Fruit fly (Drosophila melanogaster) whole organism, embryonic: ENCODE results near the gene twr.

Source experiments
- ATbp ChIP-seq: fragments of 200-800 bp; sonication (Bioruptor generic); optimal IDR thresholded peaks from 2 replicates; lab custom pipeline; 2017; ENCODE audit warnings: missing biosample characterization, mild to moderate bottlenecking, missing genetic modification characterization, missing genetic modification reagents
- Awh ChIP-seq: fragments of 200-800 bp; sonication (Bioruptor generic); IDR thresholded peaks from 2 replicates; pipeline ENCODE4, ENCODE4 v1.3.6; 2022; ENCODE audit warnings: missing biosample characterization, missing genetic modification characterization
- CG10366 ChIP-seq: fragments of 200-800 bp; sonication (Bioruptor generic); IDR thresholded peaks from 2 replicates; pipeline ENCODE4 v1.3.6; 2022; ENCODE audit warnings: missing biosample characterization, missing genetic modification characterization
- CG11456 ChIP-seq: fragments of 200-800 bp; sonication (Bioruptor generic); IDR thresholded peaks from 3 replicates; pipeline ENCODE4 v1.3.6; 2022; ENCODE audit warnings: missing biosample characterization, missing genetic modification characterization
- CG11723 ChIP-seq: fragments of 200-800 bp; sonication (Bioruptor generic); optimal IDR thresholded peaks from 2 replicates; lab custom pipeline; 2017; ENCODE audit warnings: missing biosample characterization, mild to moderate bottlenecking, missing genetic modification characterization
- CG1233 ChIP-seq: fragments of 200-800 bp; sonication (Bioruptor generic); optimal IDR thresholded peaks from 4 replicates; lab custom pipeline; 2018; ENCODE audit warnings: missing biosample characterization, mild to moderate bottlenecking, missing genetic modification characterization
- CG14710 ChIP-seq: fragments of 200-800 bp; sonication (Bioruptor generic); optimal IDR thresholded peaks from 3 replicates; lab custom pipeline; 2019; ENCODE audit warnings: missing biosample characterization, mild to moderate bottlenecking, missing genetic modification characterization, moderate library complexity
- CG1647 ChIP-seq: fragments of 200-800 bp; sonication (Bioruptor generic); optimal IDR thresholded peaks from 3 replicates; lab custom pipeline; 2016; ENCODE audit warnings: missing biosample characterization, missing genetic modification characterization
- CG17359 ChIP-seq: fragments of 200-800 bp; sonication (Bioruptor generic); optimal IDR thresholded peaks from 3 replicates; lab custom pipeline; 2018; ENCODE audit warnings: missing biosample characterization, mild to moderate bottlenecking, missing genetic modification characterization, moderate library complexity
- CG17802 ChIP-seq: fragments of 200-800 bp; sonication (Bioruptor generic); optimal IDR thresholded peaks from 2 replicates; lab custom pipeline; 2018; ENCODE audit warnings: missing biosample characterization, mild to moderate bottlenecking, missing genetic modification characterization, moderate library complexity
- CG17912 ChIP-seq: fragments of 200-800 bp; sonication (Bioruptor generic); optimal IDR thresholded peaks from 2 replicates; lab custom pipeline; 2018; ENCODE audit warnings: missing biosample characterization, mild to moderate bottlenecking, missing genetic modification characterization
- CG18262 ChIP-seq: fragments of 200-800 bp; optimal IDR thresholded peaks from 3 replicates; lab custom pipeline; 2019; ENCODE audit warnings: missing biosample characterization, mild to moderate bottlenecking, missing genetic modification characterization, moderate library complexity
- CG2202 ChIP-seq: fragments of 200-800 bp; sonication (Bioruptor generic); optimal IDR thresholded peaks from 2 replicates; lab custom pipeline; 2018; ENCODE audit warnings: missing biosample characterization, mild to moderate bottlenecking, missing genetic modification characterization
- CG4282 ChIP-seq: fragments of 200-800 bp; sonication (Bioruptor generic); optimal IDR thresholded peaks from 2 replicates; lab custom pipeline; 2016; ENCODE audit warnings: missing biosample characterization, missing genetic modification characterization
- CG4328 ChIP-seq: fragments of 200-800 bp; sonication (Bioruptor generic); optimal IDR thresholded peaks from 3 replicates; lab custom pipeline; 2017; ENCODE audit warnings: missing biosample characterization, missing genetic modification reagents, missing genetic modification characterization
- CG6254 ChIP-seq: fragments of 200-800 bp; sonication (Bioruptor generic); optimal IDR thresholded peaks from 3 replicates; lab custom pipeline; 2017; ENCODE audit warnings: mild to moderate bottlenecking, missing biosample characterization, missing genetic modification reagents, missing genetic modification characterization
- CG6813 ChIP-seq: fragments of 200-800 bp; sonication (Bioruptor generic); optimal IDR thresholded peaks from 2 replicates; lab custom pipeline; 2017; ENCODE audit warnings: missing biosample characterization, missing genetic modification characterization, mild to moderate bottlenecking, moderate library complexity, missing genetic modification reagents
- CG7839 ChIP-seq: fragments of 200-800 bp; sonication (Bioruptor generic); optimal IDR thresholded peaks from 3 replicates; lab custom pipeline; 2018; ENCODE audit warnings: missing biosample characterization, mild to moderate bottlenecking, missing genetic modification characterization, moderate library complexity
- CG8359 ChIP-seq: fragments of 200-800 bp; sonication (Bioruptor generic); optimal IDR thresholded peaks from 2 replicates; lab custom pipeline; 2017; ENCODE audit warnings: missing biosample characterization, mild to moderate bottlenecking, missing genetic modification characterization, borderline replicate concordance
- CG9437 ChIP-seq: fragments of 200-800 bp; sonication (Bioruptor generic); optimal IDR thresholded peaks from 2 replicates; lab custom pipeline; 2018; ENCODE audit warnings: missing biosample characterization, mild to moderate bottlenecking, missing genetic modification characterization
- CG9727 ChIP-seq: fragments of 200-800 bp; sonication (Bioruptor generic); optimal IDR thresholded peaks from 3 replicates; lab custom pipeline; 2017; ENCODE audit warnings: missing biosample characterization, mild to moderate bottlenecking, missing genetic modification characterization
- CTCF ChIP-seq: fragments of 200-800 bp; sonication (Bioruptor generic); optimal IDR thresholded peaks from 2 replicates; lab custom pipeline; 2017; ENCODE audit warnings: missing biosample characterization, mild to moderate bottlenecking, missing genetic modification characterization, moderate library complexity
- Drgx ChIP-seq: fragments of 200-800 bp; sonication (Bioruptor generic); IDR thresholded peaks from 2 replicates; pipeline ENCODE4 v1.3.6; 2022; ENCODE audit warnings: missing biosample characterization, missing genetic modification characterization
- Elba2 ChIP-seq: fragments of 200-800 bp; sonication (Bioruptor generic); optimal IDR thresholded peaks from 3 replicates; lab custom pipeline; 2016; ENCODE audit warnings: missing biosample characterization, missing genetic modification characterization
- HLH4C ChIP-seq: fragments of 200-800 bp; sonication (Bioruptor generic); IDR thresholded peaks from 3 replicates; pipeline ENCODE4 v1.3.6; 2022; ENCODE audit warnings: missing biosample characterization, missing genetic modification characterization; ENCODE audit not compliant: partially characterized antibody
- HLH54F ChIP-seq: fragments of 200-800 bp; sonication (Bioruptor generic); optimal IDR thresholded peaks from 3 replicates; lab custom pipeline; 2016; ENCODE audit warnings: missing biosample characterization, missing genetic modification characterization
- HLHmδ ChIP-seq: fragments of 200-800 bp; sonication (Bioruptor generic); optimal IDR thresholded peaks from 2 replicates; lab custom pipeline; 2018; ENCODE audit warnings: missing biosample characterization, mild to moderate bottlenecking, missing genetic modification characterization, moderate library complexity
- Lhr ChIP-seq: fragments of 200-800 bp; sonication (Bioruptor generic); optimal IDR thresholded peaks from 3 replicates; lab custom pipeline; 2017; ENCODE audit warnings: mild to moderate bottlenecking, missing biosample characterization, missing genetic modification reagents, missing genetic modification characterization
- Mrtf ChIP-seq: fragments of 200-800 bp; sonication (Bioruptor generic); IDR thresholded peaks from 3 replicates; pipeline ENCODE4 v1.3.6; 2022; ENCODE audit warnings: missing biosample characterization, missing genetic modification characterization
- Nf-YA ChIP-seq: fragments of 200-800 bp; sonication (Bioruptor generic); IDR thresholded peaks from 2 replicates; pipeline ENCODE4 v1.3.6; 2022; ENCODE audit warnings: missing biosample characterization, missing genetic modification characterization
- Poxn ChIP-seq: fragments of 200-800 bp; sonication (Bioruptor generic); IDR thresholded peaks from 2 replicates; pipeline ENCODE4 v1.3.6; 2022; ENCODE audit warnings: missing biosample characterization, missing genetic modification characterization
- Spps ChIP-seq: fragments of 200-800 bp; sonication (Bioruptor generic); optimal IDR thresholded peaks from 2 replicates; lab custom pipeline; 2018; ENCODE audit warnings: missing biosample characterization, mild to moderate bottlenecking, missing genetic modification characterization
- Xrp1 ChIP-seq: fragments of 200-800 bp; sonication (Bioruptor generic); IDR thresholded peaks from 2 replicates; pipeline ENCODE4 v1.3.6; 2022; ENCODE audit warnings: missing biosample characterization, missing genetic modification characterization
- ab ChIP-seq: fragments of 200-800 bp; sonication (Bioruptor generic); optimal IDR thresholded peaks from 2 replicates; lab custom pipeline; 2016; ENCODE audit warnings: missing biosample characterization, missing genetic modification characterization
- aop ChIP-seq: fragments of 200-800 bp; sonication (Bioruptor generic); IDR thresholded peaks from 2 replicates; pipeline ENCODE4 v1.3.6; 2022; ENCODE audit warnings: missing biosample characterization, missing genetic modification characterization
- cato ChIP-seq: fragments of 200-800 bp; sonication (Bioruptor generic); optimal IDR thresholded peaks from 2 replicates; lab custom pipeline; 2016; ENCODE audit warnings: missing biosample characterization, missing genetic modification characterization, borderline replicate concordance
- crp ChIP-seq, 2 experiments: fragments of 200-800 bp; sonication (Bioruptor generic); optimal IDR thresholded peaks; 2 replicates in 1 of 2; 3 replicates in 1 of 2; lab custom pipeline; 2017; ENCODE audit warnings: missing biosample characterization in 2 of 2, missing genetic modification characterization in 2 of 2, mild to moderate bottlenecking in 1 of 2, moderate library complexity in 1 of 2
- grn ChIP-seq: fragments of 200-800 bp; sonication (Bioruptor generic); optimal IDR thresholded peaks from 3 replicates; lab custom pipeline; 2017; ENCODE audit warnings: missing biosample characterization, missing genetic modification characterization
- lov ChIP-seq, 2 experiments: fragments of 200-800 bp in 1 of 2; fragments of >200 bp in 1 of 2; sonication (Bioruptor generic) in 1 of 2; IDR thresholded peaks in 1 of 2; optimal IDR thresholded peaks in 1 of 2; 2 replicates in 1 of 2; 3 replicates in 1 of 2; pipeline versions ENCODE4 v1.3.6 to Lab custom; 2017 to 2022; ENCODE audit warnings: missing biosample characterization in 1 of 2, missing genetic modification characterization in 1 of 2
- odd ChIP-seq: fragments of 200-800 bp; sonication (Bioruptor generic); optimal IDR thresholded peaks from 2 replicates; lab custom pipeline; 2017; ENCODE audit warnings: missing biosample characterization, mild to moderate bottlenecking, missing genetic modification characterization
- onecut ChIP-seq: fragments of 200-800 bp; sonication (Bioruptor generic); IDR thresholded peaks from 2 replicates; pipeline ENCODE4 v1.3.6; 2022; ENCODE audit warnings: missing biosample characterization, missing genetic modification characterization
- p53 ChIP-seq: fragments of 200-800 bp; sonication (Bioruptor generic); optimal IDR thresholded peaks from 2 replicates; lab custom pipeline; 2016; ENCODE audit warnings: missing biosample characterization, missing genetic modification characterization
- pho ChIP-seq: fragments of 200-800 bp; sonication (Bioruptor generic); optimal IDR thresholded peaks from 2 replicates; lab custom pipeline; 2016; ENCODE audit warnings: missing biosample characterization, missing genetic modification characterization
- sc ChIP-seq, 3 experiments: fragments of >200 bp in 2 of 3; fragments of 200-800 bp in 1 of 3; sonication (Bioruptor generic) in 1 of 3; optimal IDR thresholded peaks; 2 replicates in 2 of 3; 3 replicates in 1 of 3; lab custom pipeline; 2017; ENCODE audit warnings: mild to moderate bottlenecking in 1 of 3, missing biosample characterization in 1 of 3, missing genetic modification characterization in 1 of 3, missing genetic modification reagents in 1 of 3
- trem ChIP-seq: fragments of 200-800 bp; optimal IDR thresholded peaks from 3 replicates; lab custom pipeline; 2019; ENCODE audit warnings: missing biosample characterization, mild to moderate bottlenecking, missing genetic modification characterization, moderate library complexity
- ttk ChIP-seq: fragments of 200-800 bp; sonication (Bioruptor generic); IDR thresholded peaks from 2 replicates; pipeline ENCODE4 v2.1.2; 2022; ENCODE audit warnings: missing biosample characterization, missing genetic modification characterization
- usp ChIP-seq: fragments of >200 bp; optimal IDR thresholded peaks from 2 replicates; lab custom pipeline; 2017; ENCODE audit warnings: missing biosample characterization, missing genetic modification characterization
- vnd ChIP-seq: fragments of 200-800 bp; sonication (Bioruptor generic); IDR thresholded peaks from 3 replicates; pipeline ENCODE4 v1.3.6; 2022; ENCODE audit warnings: missing biosample characterization, missing genetic modification characterization; ENCODE audit not compliant: partially characterized antibody
- z ChIP-seq: fragments of 200-800 bp; sonication (Bioruptor generic); IDR thresholded peaks from 3 replicates; pipeline ENCODE4 v1.3.6; 2022; ENCODE audit warnings: missing biosample characterization, missing genetic modification characterization

twr gene

DNA sequence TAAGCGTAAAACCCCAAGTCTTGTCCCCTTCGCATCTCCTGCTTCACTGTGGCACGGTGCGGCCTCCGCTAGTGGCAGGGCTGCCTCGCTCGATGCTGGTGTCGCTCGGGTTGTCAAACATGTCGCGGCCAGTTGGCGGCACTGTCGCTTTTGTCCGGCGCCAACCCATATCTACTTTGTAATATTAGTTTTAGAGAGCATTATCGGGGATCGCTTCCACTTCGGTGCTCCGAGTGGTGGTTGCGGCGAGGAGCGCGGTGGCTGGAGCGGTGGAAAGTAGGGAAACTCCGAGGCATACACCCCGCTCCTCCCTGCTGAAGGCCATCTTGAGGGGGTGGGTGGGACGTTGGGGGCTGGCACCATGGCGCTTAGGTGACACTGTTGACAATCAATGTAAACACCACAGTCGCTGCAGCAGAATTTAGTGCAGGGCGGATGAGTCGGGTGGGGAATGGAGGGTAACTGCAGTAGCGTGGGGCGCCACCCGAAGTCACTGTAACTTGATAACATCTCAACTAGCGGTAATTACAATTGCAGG is 7.5 kb downstream of the twr start (continued):
- no peak for TF ChIP-seq aop
- TF ChIP-seq CG6813: peak; percentile 44
- peak; percentile 62 for TF ChIP-seq CG9727
- no peak for TF ChIP-seq Poxn (GFP tag; lab: Robert Waterston, UW)
- TF ChIP-seq Lhr: peak; percentile 49
- TF ChIP-seq CG10366: no peak
- TF ChIP-seq CG11456 (GFP tag; lab: Robert Waterston, UW): no peak
- no peak for TF ChIP-seq ab (GFP tag; lab: Kevin White, UChicago)
- peak; percentile 6 for TF ChIP-seq CG4328 (GFP tag; lab: Kevin White, UChicago)
- TF ChIP-seq CG4282 (GFP tag; lab: Kevin White, UChicago): no peak
- no peak for TF ChIP-seq usp (GFP tag; lab: Kevin White, UChicago)
- TF ChIP-seq sc (optimal IDR thresholded peaks at IDR 0.05; lab: Kevin White, UChicago): no peak
- peak; percentile 3 for TF ChIP-seq sc (GFP tag; optimal IDR thresholded peaks at IDR 0.05; lab: Kevin White, UChicago)
- TF ChIP-seq CG1647 (GFP tag; lab: Kevin White, UChicago): no peak
- no peak for TF ChIP-seq odd (GFP tag; lab: Kevin White, UChicago)
- TF ChIP-seq CG17802: no peak
- TF ChIP-seq grn (GFP tag; lab: Kevin White, UChicago): peak; percentile 69
- TF ChIP-seq CG1233 (GFP tag; lab: Kevin White, UChicago): peak; percentile 31
- peak; percentile 71 for TF ChIP-seq Xrp1 (GFP tag; lab: Robert Waterston, UW)
- TF ChIP-seq CG14710 (tag; lab: Kevin White, UChicago): peak; percentile 31
- no peak for TF ChIP-seq CG9437 (GFP tag; lab: Kevin White, UChicago)
- TF ChIP-seq ATbp: peak; percentile 80
- TF ChIP-seq z: no peak
- peak; percentile 3 for TF ChIP-seq trem (tag; lab: Kevin White, UChicago)
- 0 out of 2 replicates have a peak, but pooled peaks have one; percentile 4 for TF ChIP-seq ttk (GFP tag; lab: Robert Waterston, UW)
- TF ChIP-seq onecut (GFP tag; lab: Robert Waterston, UW): peak; percentile 14; the same call in 1 of the 2 replicates
- TF ChIP-seq Nf-YA (GFP tag; lab: Robert Waterston, UW): peak; percentile 55
- no peak for TF ChIP-seq CG7839 (tag; lab: Kevin White, UChicago)
- TF ChIP-seq CG2202 (tag; lab: Kevin White, UChicago): peak; percentile 62
- peak; percentile 11 for TF ChIP-seq CTCF (GFP tag; lab: Kevin White, UChicago)
- TF ChIP-seq Awh: peak; percentile 27; the same call in 1 of the 2 replicates
- TF ChIP-seq CG18262 (tag; lab: Kevin White, UChicago): peak; percentile 55
- TF ChIP-seq HLH4C: no peak
- no peak for TF ChIP-seq Elba2 (GFP tag; lab: Kevin White, UChicago)
- peak; percentile 95 for TF ChIP-seq HLHmδ (GFP tag; lab: Kevin White, UChicago)
- TF ChIP-seq CG11723: no peak
- peak; percentile 19 for TF ChIP-seq CG8359 (GFP tag; lab: Kevin White, UChicago)
- peak in 1 of 2 experiments; percentile 8 for TF ChIP-seq crp (GFP tag; optimal IDR thresholded peaks at IDR 0.05; lab: Kevin White, UChicago)
- TF ChIP-seq CG6254 (GFP tag; lab: Kevin White, UChicago): no peak
- no peak for TF ChIP-seq Mrtf (GFP tag; lab: Robert Waterston, UW)
- peak; percentile 12 for TF ChIP-seq CG17359 (tag; lab: Kevin White, UChicago)
- no peak for TF ChIP-seq CG17912
- no peak for TF ChIP-seq p53 (GFP tag; lab: Kevin White, UChicago)
- no peak for TF ChIP-seq Spps (tag; lab: Kevin White, UChicago)
- TF ChIP-seq Drgx (GFP tag; lab: Robert Waterston, UW): no peak
- TF ChIP-seq HLH54F: no peak
- TF ChIP-seq pho (GFP tag; lab: Kevin White, UChicago): no peak
- TF ChIP-seq cato (GFP tag; lab: Kevin White, UChicago): no peak
- no peak for TF ChIP-seq lov (optimal IDR thresholded peaks at IDR 0.05; lab: Kevin White, UChicago)
- 0 out of 3 replicates have a peak, but pooled peaks have one; percentile 65 for TF ChIP-seq lov (GFP tag; IDR thresholded peaks at IDR 0.05; lab: Robert Waterston, UW)
- TF ChIP-seq vnd (GFP tag; lab: Robert Waterston, UW): no peak
